Fruit fly (Drosophila melanogaster) whole organism, embryonic: ENCODE data around the gene Prp39.

Source experiments
- Abd-B ChIP-seq: fragments of 200-800 bp; sonication (Bioruptor generic); optimal IDR thresholded peaks from 2 replicates; lab custom pipeline; 2018; ENCODE audit warnings: missing biosample characterization, mild to moderate bottlenecking, missing genetic modification characterization, moderate library complexity
- Atf-2 ChIP-seq: fragments of 200-800 bp; sonication (Bioruptor generic); optimal IDR thresholded peaks from 2 replicates; lab custom pipeline; 2016; ENCODE audit warnings: missing biosample characterization, missing genetic modification characterization
- C15 ChIP-seq: fragments of 200-800 bp; sonication (Bioruptor generic); IDR thresholded peaks from 3 replicates; pipeline ENCODE4 v1.3.6; 2022; ENCODE audit warnings: missing biosample characterization, missing genetic modification characterization
- CG17612 ChIP-seq: fragments of 200-800 bp; sonication (Bioruptor generic); IDR thresholded peaks from 2 replicates; pipeline ENCODE4 v1.3.6; 2022; ENCODE audit warnings: missing biosample characterization, missing genetic modification characterization
- CG2116 ChIP-seq: fragments of 200-800 bp; sonication (Bioruptor generic); optimal IDR thresholded peaks from 3 replicates; lab custom pipeline; 2018; ENCODE audit warnings: missing biosample characterization, mild to moderate bottlenecking, missing genetic modification characterization
- CG30431 ChIP-seq: fragments of 200-800 bp; sonication (Bioruptor generic); optimal IDR thresholded peaks from 2 replicates; lab custom pipeline; 2017; ENCODE audit warnings: missing biosample characterization, missing genetic modification characterization
- CG31365 ChIP-seq: fragments of 200-800 bp; sonication (Bioruptor generic); optimal IDR thresholded peaks from 2 replicates; lab custom pipeline; 2018; ENCODE audit warnings: missing biosample characterization, mild to moderate bottlenecking, missing genetic modification characterization
- CG33213 ChIP-seq: fragments of 200-800 bp; sonication (Bioruptor generic); optimal IDR thresholded peaks from 3 replicates; lab custom pipeline; 2016; ENCODE audit warnings: missing biosample characterization, missing genetic modification characterization
- CG4854 ChIP-seq: fragments of 200-800 bp; sonication (Bioruptor generic); optimal IDR thresholded peaks from 2 replicates; lab custom pipeline; 2016; ENCODE audit warnings: missing biosample characterization, missing genetic modification characterization, inconsistent platforms
- CG6683 ChIP-seq: fragments of 200-800 bp; sonication (Bioruptor generic); optimal IDR thresholded peaks from 2 replicates; lab custom pipeline; 2017; ENCODE audit warnings: missing biosample characterization, mild to moderate bottlenecking, missing genetic modification characterization, missing genetic modification reagents
- CG8765 ChIP-seq: fragments of 200-800 bp; sonication (Bioruptor generic); IDR thresholded peaks from 2 replicates; pipeline ENCODE4 v1.3.6; 2022; ENCODE audit warnings: missing biosample characterization, missing genetic modification characterization
- CG8924 ChIP-seq: fragments of 200-800 bp; optimal IDR thresholded peaks from 3 replicates; lab custom pipeline; 2019; ENCODE audit warnings: missing biosample characterization, mild to moderate bottlenecking, missing genetic modification characterization, moderate library complexity
- CG9727 ChIP-seq: fragments of 200-800 bp; sonication (Bioruptor generic); optimal IDR thresholded peaks from 3 replicates; lab custom pipeline; 2017; ENCODE audit warnings: missing biosample characterization, mild to moderate bottlenecking, missing genetic modification characterization
- CrebB ChIP-seq: fragments of 200-800 bp; sonication (Bioruptor generic); optimal IDR thresholded peaks from 3 replicates; lab custom pipeline; 2018; ENCODE audit warnings: missing biosample characterization, mild to moderate bottlenecking, missing genetic modification characterization
- Dfd ChIP-seq, 2 experiments: fragments of >200 bp; optimal IDR thresholded peaks; 2 replicates each; lab custom pipeline; 2017; ENCODE audit warnings: missing biosample characterization in 2 of 2, missing genetic modification characterization in 2 of 2
- Elba2 ChIP-seq: fragments of 200-800 bp; sonication (Bioruptor generic); optimal IDR thresholded peaks from 3 replicates; lab custom pipeline; 2016; ENCODE audit warnings: missing biosample characterization, missing genetic modification characterization
- Fer3 ChIP-seq: fragments of 200-800 bp; sonication (Bioruptor generic); optimal IDR thresholded peaks from 2 replicates; lab custom pipeline; 2018; ENCODE audit warnings: missing biosample characterization, mild to moderate bottlenecking, missing genetic modification characterization, moderate library complexity
- Jarid2 ChIP-seq: fragments of 200-800 bp; sonication (Bioruptor generic); optimal IDR thresholded peaks from 3 replicates; lab custom pipeline; 2017; ENCODE audit warnings: mild to moderate bottlenecking, missing biosample characterization, missing genetic modification reagents, missing genetic modification characterization
- Lpt ChIP-seq: fragments of >200 bp; optimal IDR thresholded peaks from 2 replicates; lab custom pipeline; 2018; ENCODE audit warnings: missing biosample characterization, missing genetic modification characterization
- MBD-R2 ChIP-seq: fragments of 200-800 bp; sonication (Bioruptor generic); IDR thresholded peaks from 2 replicates; pipeline ENCODE4 v1.3.6; 2022; ENCODE audit warnings: missing biosample characterization, missing genetic modification characterization
- Myb ChIP-seq: fragments of 200-800 bp; sonication (Bioruptor generic); optimal IDR thresholded peaks from 2 replicates; lab custom pipeline; 2016; ENCODE audit warnings: missing biosample characterization, missing genetic modification characterization
- NfI ChIP-seq: fragments of 200-800 bp; sonication (Bioruptor generic); optimal IDR thresholded peaks from 3 replicates; lab custom pipeline; 2018; ENCODE audit warnings: missing biosample characterization, mild to moderate bottlenecking, missing genetic modification characterization, moderate library complexity
- Scr ChIP-seq: fragments of 200-800 bp; sonication (Bioruptor generic); IDR thresholded peaks from 2 replicates; pipeline ENCODE4 v1.3.6; 2022; ENCODE audit warnings: missing biosample characterization, missing genetic modification characterization; ENCODE audit not compliant: partially characterized antibody
- Spps ChIP-seq: fragments of 200-800 bp; sonication (Bioruptor generic); optimal IDR thresholded peaks from 2 replicates; lab custom pipeline; 2018; ENCODE audit warnings: missing biosample characterization, mild to moderate bottlenecking, missing genetic modification characterization
- Tbp ChIP-seq: fragments of >200 bp; optimal IDR thresholded peaks from 2 replicates; lab custom pipeline; 2018; ENCODE audit warnings: missing biosample characterization, missing genetic modification characterization
- Usf ChIP-seq: fragments of 200-800 bp; sonication (Bioruptor generic); optimal IDR thresholded peaks from 2 replicates; lab custom pipeline; 2017; ENCODE audit warnings: missing genotype, missing biosample characterization, missing genetic modification characterization
- ac ChIP-seq: fragments of 200-800 bp; sonication (Bioruptor generic); optimal IDR thresholded peaks from 3 replicates; lab custom pipeline; 2017; ENCODE audit warnings: missing biosample characterization, mild to moderate bottlenecking, missing genetic modification characterization
- ash1 ChIP-seq: fragments of 200-800 bp; sonication (Bioruptor generic); optimal IDR thresholded peaks from 2 replicates; lab custom pipeline; 2018; ENCODE audit warnings: missing biosample characterization, mild to moderate bottlenecking, missing genetic modification characterization
- ato ChIP-seq: fragments of 200-800 bp; sonication (Bioruptor generic); IDR thresholded peaks from 2 replicates; pipeline ENCODE4 v1.3.6; 2022; ENCODE audit warnings: missing biosample characterization, missing genetic modification characterization; ENCODE audit not compliant: partially characterized antibody
- bbx ChIP-seq: fragments of 200-800 bp; sonication (Bioruptor generic); IDR thresholded peaks from 2 replicates; pipeline ENCODE4 v1.3.6; 2022; ENCODE audit warnings: missing biosample characterization, missing genetic modification characterization; ENCODE audit not compliant: partially characterized antibody
- cad ChIP-seq: fragments of >200 bp; optimal IDR thresholded peaks from 2 replicates; lab custom pipeline; 2017; ENCODE audit warnings: missing biosample characterization, missing genetic modification characterization
- chm ChIP-seq: fragments of 200-800 bp; sonication (Bioruptor generic); IDR thresholded peaks from 2 replicates; pipeline ENCODE4 v1.3.6; 2022; ENCODE audit warnings: missing biosample characterization, missing genetic modification characterization
- crc ChIP-seq: fragments of 200-800 bp; sonication (Bioruptor generic); optimal IDR thresholded peaks from 2 replicates; lab custom pipeline; 2016; ENCODE audit warnings: missing biosample characterization, missing genetic modification characterization
- croc ChIP-seq: fragments of 200-800 bp; sonication (Bioruptor generic); conservative IDR thresholded peaks from 3 replicates; pipeline ENCODE4 v1.3.6; 2022; ENCODE audit warnings: missing biosample characterization, missing genetic modification characterization
- danr ChIP-seq: fragments of 200-800 bp; sonication (Bioruptor generic); IDR thresholded peaks from 2 replicates; pipeline ENCODE4 v1.3.6; 2022; ENCODE audit warnings: missing biosample characterization, missing genetic modification characterization
- ewg ChIP-seq: fragments of 200-800 bp; sonication (Bioruptor generic); optimal IDR thresholded peaks from 3 replicates; lab custom pipeline; 2017; ENCODE audit warnings: mild to moderate bottlenecking, missing biosample characterization, missing genetic modification reagents, missing genetic modification characterization
- gfzf ChIP-seq: fragments of 200-800 bp; sonication (Bioruptor generic); optimal IDR thresholded peaks from 2 replicates; lab custom pipeline; 2016; ENCODE audit warnings: missing biosample characterization, mild to moderate bottlenecking, missing genetic modification characterization, moderate library complexity
- gsb ChIP-seq: fragments of 200-800 bp; sonication (Bioruptor generic); IDR thresholded peaks from 2 replicates; pipeline ENCODE4 v1.3.6; 2022; ENCODE audit warnings: missing biosample characterization, missing genetic modification characterization
- lilli ChIP-seq: fragments of 200-800 bp; sonication (Bioruptor generic); optimal IDR thresholded peaks from 3 replicates; lab custom pipeline; 2016; ENCODE audit warnings: missing biosample characterization, missing genetic modification characterization
- maf-S ChIP-seq: fragments of 200-800 bp; sonication (Bioruptor generic); optimal IDR thresholded peaks from 2 replicates; lab custom pipeline; 2016; ENCODE audit warnings: missing biosample characterization, missing genetic modification characterization
- oc ChIP-seq: fragments of 200-800 bp; sonication (Bioruptor generic); optimal IDR thresholded peaks from 2 replicates; lab custom pipeline; 2018; ENCODE audit warnings: missing biosample characterization, mild to moderate bottlenecking, missing genetic modification characterization, moderate library complexity
- pan ChIP-seq, 4 experiments: fragments of >200 bp in 3 of 4; fragments of 200-800 bp in 1 of 4; sonication (Bioruptor generic) in 1 of 4; optimal IDR thresholded peaks in 3 of 4; IDR thresholded peaks in 1 of 4; 2 replicates each; pipeline versions ENCODE4 v1.3.6 to Lab custom; 2017 to 2022; ENCODE audit warnings: missing biosample characterization in 2 of 4, missing genetic modification characterization in 2 of 4, mixed read lengths in 1 of 4
- phol ChIP-seq: fragments of 200-800 bp; sonication (Bioruptor generic); optimal IDR thresholded peaks from 3 replicates; lab custom pipeline; 2018; ENCODE audit warnings: missing biosample characterization, mild to moderate bottlenecking, missing genetic modification characterization, moderate library complexity
- pnt ChIP-seq: fragments of 200-800 bp; sonication (Bioruptor generic); optimal IDR thresholded peaks from 3 replicates; lab custom pipeline; 2016; ENCODE audit warnings: missing biosample characterization, missing genetic modification characterization
- prd ChIP-seq, 3 experiments: fragments of >200 bp in 2 of 3; fragments of 200-800 bp in 1 of 3; sonication (Bioruptor generic) in 1 of 3; optimal IDR thresholded peaks in 2 of 3; IDR thresholded peaks in 1 of 3; 2 replicates in 2 of 3; 3 replicates in 1 of 3; pipeline versions ENCODE4 v1.3.6 to Lab custom; 2017 to 2022; ENCODE audit warnings: missing biosample characterization in 1 of 3, missing genetic modification characterization in 1 of 3
- pros ChIP-seq: fragments of 200-800 bp; sonication (Bioruptor generic); optimal IDR thresholded peaks from 3 replicates; lab custom pipeline; 2019; ENCODE audit warnings: missing biosample characterization, mild to moderate bottlenecking, missing genetic modification characterization, moderate library complexity
- run ChIP-seq: fragments of 200-800 bp; sonication (Bioruptor generic); optimal IDR thresholded peaks from 3 replicates; lab custom pipeline; 2018; ENCODE audit warnings: missing biosample characterization, mild to moderate bottlenecking, missing genetic modification characterization
- so ChIP-seq: fragments of 200-800 bp; sonication (Bioruptor generic); IDR thresholded peaks from 3 replicates; pipeline ENCODE4 v1.3.6; 2022; ENCODE audit warnings: missing biosample characterization, missing genetic modification characterization

The Prp39 gene

DNA sequence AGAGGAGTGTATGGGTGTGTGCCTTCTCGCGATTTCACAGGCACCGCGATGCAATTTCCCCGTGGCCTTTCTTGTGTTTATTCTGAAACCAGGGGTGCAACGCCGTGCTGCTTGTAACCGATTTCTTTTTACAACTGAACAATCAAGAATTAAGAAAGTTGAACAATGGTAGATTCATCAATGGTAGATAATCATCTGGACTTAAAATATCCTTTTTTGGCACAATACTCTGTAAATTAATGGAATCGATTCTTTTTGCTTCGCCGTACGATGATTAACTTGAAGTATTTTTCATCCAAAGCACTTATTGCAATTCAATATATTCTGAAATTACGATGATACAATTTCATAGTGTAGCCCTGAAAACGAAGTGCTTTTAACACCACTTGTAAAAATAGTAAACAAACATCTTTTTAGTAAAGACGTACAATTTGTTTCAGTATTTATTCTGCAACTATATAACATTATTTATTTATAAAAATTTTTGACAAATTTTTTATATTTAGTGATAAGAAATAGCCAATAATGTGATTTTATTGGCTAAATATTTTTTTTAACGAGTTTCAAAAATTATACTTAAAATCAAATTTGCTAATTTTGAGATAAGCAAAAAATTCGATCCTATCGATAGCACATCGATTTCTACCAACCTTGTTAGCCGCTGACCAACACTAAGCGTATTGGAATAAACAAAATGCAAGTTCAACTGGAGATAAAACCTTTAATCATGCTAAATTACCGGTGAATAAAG, 7.8 kb downstream of the Prp39 start, which contains the start of the genes CG1523 and CG1647 (continued):
- no peak for TF ChIP-seq ewg (GFP tag; lab: Kevin White, UChicago)
- TF ChIP-seq so (GFP tag; lab: Robert Waterston, UW): 0 out of 3 replicates have a peak, but pooled peaks have one; percentile 35
- no peak for TF ChIP-seq ato (GFP tag; lab: Robert Waterston, UW)
- no peak for TF ChIP-seq run (tag; lab: Kevin White, UChicago)
- TF ChIP-seq cad: no peak
- peak; percentile 55 for TF ChIP-seq pnt
- TF ChIP-seq Jarid2: no peak
- peak; percentile 60 for TF ChIP-seq CG9727 (GFP tag; lab: Kevin White, UChicago)
- TF ChIP-seq CG2116 (GFP tag; lab: Kevin White, UChicago): peak; percentile 55
- TF ChIP-seq chm: no peak
- peak; percentile 79 for TF ChIP-seq CG8924
- peak; percentile 61 for TF ChIP-seq maf-S (GFP tag; lab: Kevin White, UChicago)
- TF ChIP-seq Lpt (GFP tag; lab: Kevin White, UChicago): no peak
- peak; percentile 67 for TF ChIP-seq Abd-B (GFP tag; lab: Kevin White, UChicago)
- no peak for TF ChIP-seq ac (GFP tag; lab: Kevin White, UChicago)
- TF ChIP-seq Spps (tag; lab: Kevin White, UChicago): peak; percentile 46
- TF ChIP-seq CG6683 (GFP tag; lab: Kevin White, UChicago): no peak
- TF ChIP-seq CG17612: no peak
- TF ChIP-seq Scr (GFP tag; lab: Robert Waterston, UW): peak; percentile 62
- peak; percentile 73 for TF ChIP-seq MBD-R2 (GFP tag; lab: Robert Waterston, UW)
- TF ChIP-seq Dfd (GFP tag; optimal IDR thresholded peaks at IDR 0.05; lab: Kevin White, UChicago): no peak
- peak; percentile 45; the same call in 2 of the 3 replicates for TF ChIP-seq croc (GFP tag; lab: Robert Waterston, UW)
- TF ChIP-seq CG30431: peak; percentile 33
- TF ChIP-seq phol: peak; percentile 75
- TF ChIP-seq Fer3 (tag; lab: Kevin White, UChicago): peak; percentile 50
- TF ChIP-seq C15 (GFP tag; lab: Robert Waterston, UW): no peak
- TF ChIP-seq gsb (GFP tag; lab: Robert Waterston, UW): no peak
- TF ChIP-seq pros: peak; percentile 2
- peak; percentile 62 for TF ChIP-seq NfI (GFP tag; lab: Kevin White, UChicago)
- TF ChIP-seq Elba2 (GFP tag; lab: Kevin White, UChicago): no peak
- TF ChIP-seq Atf-2: peak; percentile 50
- TF ChIP-seq crc (GFP tag; lab: Kevin White, UChicago): peak; percentile 44
- peak; percentile 76 for TF ChIP-seq lilli
- TF ChIP-seq CG4854 (GFP tag; lab: Kevin White, UChicago): peak; percentile 35
- peak; percentile 38 for TF ChIP-seq Myb
- TF ChIP-seq gfzf (GFP tag; lab: Kevin White, UChicago): peak; percentile 8
- no peak for TF ChIP-seq oc (tag; lab: Kevin White, UChicago)
- no peak for TF ChIP-seq CG31365 (tag; lab: Kevin White, UChicago)
- TF ChIP-seq CG33213: no peak
- TF ChIP-seq bbx (GFP tag; lab: Robert Waterston, UW): peak; percentile 33; the same call in 1 of the 2 replicates
- TF ChIP-seq Tbp: no peak
- peak; percentile 26; the same call in 1 of the 2 replicates for TF ChIP-seq danr (GFP tag; lab: Robert Waterston, UW)
- no peak for TF ChIP-seq CrebB
- no peak for TF ChIP-seq pan (optimal IDR thresholded peaks at IDR 0.05; lab: Kevin White, UChicago)
- TF ChIP-seq pan (GFP tag; optimal IDR thresholded peaks at IDR 0.05 in 1 of 2, IDR thresholded peaks at IDR 0.05 in 1 of 2): peak in 1 of 2 experiments; percentile 40
- TF ChIP-seq ash1: no peak
- peak; percentile 31; the same call in 1 of the 2 replicates for TF ChIP-seq CG8765 (GFP tag; lab: Robert Waterston, UW)
- TF ChIP-seq Usf (GFP tag; lab: Kevin White, UChicago): peak; percentile 49
- no peak for TF ChIP-seq prd (optimal IDR thresholded peaks at IDR 0.05; lab: Kevin White, UChicago)
- TF ChIP-seq prd (GFP tag; IDR thresholded peaks at IDR 0.05; lab: Robert Waterston, UW): peak; percentile 68
